Fruit fly (Drosophila melanogaster): Measurements from ENCODE around the gene CG13481.

The CG13481 gene

DNA sequence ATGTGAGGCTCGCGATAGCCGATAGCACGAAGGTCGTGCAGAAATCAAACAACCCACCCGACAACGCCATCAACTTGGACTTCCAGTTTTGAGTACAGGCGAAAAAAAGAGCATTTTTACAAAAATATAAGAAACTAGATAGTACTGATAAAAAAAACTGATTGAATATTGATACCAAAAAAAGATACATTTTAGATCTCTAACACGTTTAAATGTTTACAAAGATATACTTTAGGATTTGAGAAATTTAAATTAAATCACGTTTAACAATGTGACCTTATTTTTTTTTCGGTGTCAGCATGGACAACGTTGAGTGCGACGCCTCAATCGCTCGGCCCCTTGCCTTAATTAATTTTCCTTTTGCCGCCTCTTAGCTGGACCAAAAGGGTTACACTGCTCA is 19.3 kb downstream of the CG13481 start:
- TF ChIP-seq CG3032 (tag; optimal IDR thresholded peaks at IDR 0.05), result peak; percentile 48
- TF ChIP-seq Smox (GFP tag; optimal IDR thresholded peaks at IDR 0.05), result peak; percentile 60
- peak; percentile 57 for TF ChIP-seq CG15336 (GFP tag; IDR thresholded peaks at IDR 0.05)
- peak; percentile 23 for TF ChIP-seq CG32006 (GFP tag; optimal IDR thresholded peaks at IDR 0.05)
- TF ChIP-seq CG11294 (GFP tag; IDR thresholded peaks at IDR 0.05), result no peak
- peak; percentile 50 for TF ChIP-seq OdsH (GFP tag; optimal IDR thresholded peaks at IDR 0.05)
- no peak for TF ChIP-seq CG9139 (GFP tag; optimal IDR thresholded peaks at IDR 0.05)
- no peak for TF ChIP-seq Eip93F (GFP tag; optimal IDR thresholded peaks at IDR 0.05)
- TF ChIP-seq Met (GFP tag; optimal IDR thresholded peaks at IDR 0.05), result peak; percentile 75
- peak; percentile 55 for TF ChIP-seq Hr39 (GFP tag; optimal IDR thresholded peaks at IDR 0.05)
- TF ChIP-seq CG11902 (GFP tag; optimal IDR thresholded peaks at IDR 0.05), result no peak
- TF ChIP-seq topi (GFP tag; optimal IDR thresholded peaks at IDR 0.05), result peak; percentile 65
- peak; percentile 26 for TF ChIP-seq Hr4 (GFP tag; optimal IDR thresholded peaks at IDR 0.05)
- no peak for TF ChIP-seq CG6276 (GFP tag; optimal IDR thresholded peaks at IDR 0.05)
- TF ChIP-seq eg (GFP tag; IDR thresholded peaks at IDR 0.05), result no peak
- TF ChIP-seq CG4318 (GFP tag; optimal IDR thresholded peaks at IDR 0.05), result no peak
- peak; percentile 68 for TF ChIP-seq Ets96B (tag; optimal IDR thresholded peaks at IDR 0.05)
- peak; percentile 49 for TF ChIP-seq CG31627 (GFP tag; optimal IDR thresholded peaks at IDR 0.05)
- peak; percentile 20 for TF ChIP-seq CG8319 (GFP tag; optimal IDR thresholded peaks at IDR 0.05)
- peak; percentile 55 for TF ChIP-seq CG34406 (GFP tag; optimal IDR thresholded peaks at IDR 0.05)
- TF ChIP-seq Blimp-1 (GFP tag; optimal IDR thresholded peaks at IDR 0.05), result no peak
- peak; percentile 48 for TF ChIP-seq Eip75B (GFP tag; optimal IDR thresholded peaks at IDR 0.05)
- peak; percentile 64 for TF ChIP-seq esn (GFP tag; optimal IDR thresholded peaks at IDR 0.05)
- no peak for TF ChIP-seq fd85E (GFP tag; optimal IDR thresholded peaks at IDR 0.05)
- peak; percentile 43 for TF ChIP-seq lz (GFP tag; optimal IDR thresholded peaks at IDR 0.05)
- TF ChIP-seq vri (GFP tag; optimal IDR thresholded peaks at IDR 0.05), result peak; percentile 25
- TF ChIP-seq dac (GFP tag; optimal IDR thresholded peaks at IDR 0.05), result no peak
- peak; percentile 85 for TF ChIP-seq svp (GFP tag)
- TF ChIP-seq ss (GFP tag; optimal IDR thresholded peaks at IDR 0.05), result peak; percentile 5 to 51
- TF ChIP-seq net (GFP tag; optimal IDR thresholded peaks at IDR 0.05), result peak; percentile 28
- TF ChIP-seq CG8632 (GFP tag; optimal IDR thresholded peaks at IDR 0.05), result peak; percentile 51
- no peak for TF ChIP-seq fkh (GFP tag; optimal IDR thresholded peaks at IDR 0.05)
- TF ChIP-seq acj6 (GFP tag; optimal IDR thresholded peaks at IDR 0.05), result peak; percentile 57
- TF ChIP-seq dsx (GFP tag; optimal IDR thresholded peaks at IDR 0.05; ENCODE audit: poor library complexity, severe bottlenecking), result peak; percentile 26
- TF ChIP-seq CG8119 (GFP tag; IDR thresholded peaks at IDR 0.05), result peak; percentile 53
- TF ChIP-seq Lpt (GFP tag; optimal IDR thresholded peaks at IDR 0.05), result no peak
- no peak for TF ChIP-seq Gug (GFP tag; IDR thresholded peaks at IDR 0.05)
- peak; percentile 65 for TF ChIP-seq Sox14 (GFP tag; optimal IDR thresholded peaks at IDR 0.05)
- TF ChIP-seq CG16779 (tag; optimal IDR thresholded peaks at IDR 0.05), result no peak
- TF ChIP-seq CG3919 (GFP tag; optimal IDR thresholded peaks at IDR 0.05), result peak; percentile 64
- TF ChIP-seq pdm3 (GFP tag; optimal IDR thresholded peaks at IDR 0.05), result peak; percentile 51
- peak; percentile 42 for TF ChIP-seq fd59A (GFP tag; optimal IDR thresholded peaks at IDR 0.05)
- TF ChIP-seq CG6808 (GFP tag; optimal IDR thresholded peaks at IDR 0.05), result peak; percentile 50
- TF ChIP-seq CG7368 (GFP tag; optimal IDR thresholded peaks at IDR 0.05), result peak; percentile 10
- peak; percentile 8 for TF ChIP-seq CG1621 (tag; optimal IDR thresholded peaks at IDR 0.05)
- TF ChIP-seq cyc (GFP tag; optimal IDR thresholded peaks at IDR 0.05), result peak; percentile 52
- peak; percentile 43 for TF ChIP-seq CG10669 (GFP tag; optimal IDR thresholded peaks at IDR 0.05)
- TF ChIP-seq CG11762 (GFP tag; optimal IDR thresholded peaks at IDR 0.05; ENCODE audit: insufficient read depth), result peak; percentile 25
- peak; percentile 8 for TF ChIP-seq Ets21C (GFP tag; optimal IDR thresholded peaks at IDR 0.05)
- peak; percentile 20 for TF ChIP-seq CG6854 (GFP tag; optimal IDR thresholded peaks at IDR 0.05)
- TF ChIP-seq Hr38 (GFP tag; optimal IDR thresholded peaks at IDR 0.05), result no peak
- peak; percentile 55 for TF ChIP-seq CG10631 (GFP tag; optimal IDR thresholded peaks at IDR 0.05)
